Worm (Caenorhabditis elegans): Measurements from ENCODE around the gene T12E12.6.

DNA sequence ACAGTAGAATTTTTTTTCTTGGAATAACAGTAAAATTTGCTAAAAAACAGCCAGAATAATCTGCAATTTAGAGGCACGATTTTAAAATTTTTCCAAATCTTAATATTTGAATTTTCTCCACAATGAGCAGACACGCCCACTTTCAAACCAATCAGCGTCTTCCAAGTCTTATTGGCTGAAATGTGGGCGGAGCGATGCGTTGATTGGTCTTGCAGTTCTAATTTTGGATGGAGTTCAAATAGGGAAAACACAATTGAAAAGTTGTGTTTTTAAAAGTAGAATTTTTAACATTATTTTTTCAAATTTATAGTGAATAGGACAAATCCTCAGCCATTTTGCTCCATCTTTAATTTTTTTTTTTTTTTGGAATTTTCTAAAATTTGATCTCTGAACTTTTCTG, 8.8 kb upstream of the T12E12.6 start:
- TF ChIP-seq rnt-1 (tag; optimal IDR thresholded peaks at IDR 0.05) (no peak), pag-3 (tag; optimal IDR thresholded peaks at IDR 0.05; ENCODE audit: borderline replicate concordance, insufficient read depth) (no peak)

Measured in whole organism, L1 larva.